Fruit fly (Drosophila melanogaster): ENCODE results near the gene RhoL.

DNA sequence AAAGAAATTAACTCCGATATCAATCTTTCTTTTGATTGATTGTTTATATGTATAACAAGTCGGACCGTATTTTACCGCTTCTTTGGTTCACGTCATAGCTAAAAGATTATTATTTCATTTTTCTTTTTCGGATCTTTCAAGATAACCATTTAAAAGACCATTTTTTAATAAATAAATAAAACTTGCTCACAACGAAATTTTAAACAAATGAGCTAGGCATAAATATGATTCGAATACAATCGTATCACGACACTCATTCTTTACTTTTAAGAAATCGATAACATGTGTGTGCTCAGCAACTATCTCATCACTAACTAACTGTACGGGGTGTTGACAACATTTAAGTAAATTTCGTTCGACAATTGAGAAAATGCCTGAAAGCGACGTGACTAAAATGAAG is 2.0 kb upstream of the RhoL start, which contains the start of gene CG8149:
- TF ChIP-seq usp (GFP tag; optimal IDR thresholded peaks at IDR 0.05) (no peak), dl (GFP tag; optimal IDR thresholded peaks at IDR 0.05; ENCODE audit: insufficient read depth in 1 of 2, partially characterized antibody in 2 of 2) (no peak), brk (GFP tag; optimal IDR thresholded peaks at IDR 0.05) (peak; percentile 4), pan (optimal IDR thresholded peaks at IDR 0.05) (no peak), psq (GFP tag; optimal IDR thresholded peaks at IDR 0.05) (peak; percentile 14), ey (GFP tag; optimal IDR thresholded peaks at IDR 0.05) (no peak)
